Worm (Caenorhabditis elegans): Measurements from ENCODE around the gene C17G10.6.

ce11 chrII:5579236-5579635 lies 23.9 kb downstream of the C17G10.6 start:
- TF ChIP-seq nhr-237 (tag; optimal IDR thresholded peaks at IDR 0.05), result no peak
- no peak for TF ChIP-seq snpc-4 (tag; optimal IDR thresholded peaks at IDR 0.05)
- no peak for TF ChIP-seq pag-3 (tag; optimal IDR thresholded peaks at IDR 0.05; ENCODE audit: borderline replicate concordance, insufficient read depth)
- TF ChIP-seq nhr-12 (tag; optimal IDR thresholded peaks at IDR 0.05), result no peak
- no peak for TF ChIP-seq fos-1 (tag; optimal IDR thresholded peaks at IDR 0.05)
- TF ChIP-seq ceh-8 (GFP tag; optimal IDR thresholded peaks at IDR 0.05), result no peak
